Worm (Caenorhabditis elegans) whole organism, midembryonic: ENCODE data around the gene trpa-1.

Source experiments
- T22C8.4 ChIP-seq: fragments of 200-800 bp; sonication (Bioruptor generic); IDR thresholded peaks from 2 replicates; pipeline ENCODE4 v1.3.6; 2022; ENCODE audit warnings: missing genetic modification characterization, missing compliant biosample characterization
- cog-1 ChIP-seq: sonication (generic microtip); optimal IDR thresholded peaks from 2 replicates; lab custom pipeline; 2016; ENCODE audit warnings: missing genetic modification characterization, missing compliant biosample characterization
- flt-1 ChIP-seq: fragments of 200-800 bp; sonication (Bioruptor generic); IDR thresholded peaks from 2 replicates; pipeline ENCODE4 v1.3.6; 2022; ENCODE audit warnings: missing genetic modification characterization, missing compliant biosample characterization
- klf-2 ChIP-seq: fragments of 200-800 bp; sonication (Bioruptor generic); conservative IDR thresholded peaks from 2 replicates; pipeline ENCODE4 v1.3.6; 2022; ENCODE audit warnings: missing genetic modification reagents, missing genetic modification characterization, missing compliant biosample characterization
- med-1 ChIP-seq: sonication (generic microtip); optimal IDR thresholded peaks from 2 replicates; lab custom pipeline; 2017; ENCODE audit warnings: missing genetic modification characterization, mild to moderate bottlenecking, missing compliant biosample characterization, antibody characterized with exemption, missing genetic modification reagents; ENCODE audit not compliant: insufficient read depth
- ref-1 ChIP-seq: fragments of 200-800 bp; sonication (Bioruptor generic); conservative IDR thresholded peaks from 2 replicates; pipeline ENCODE4 v1.3.6; 2022; ENCODE audit warnings: missing genetic modification reagents, missing genetic modification characterization, missing compliant biosample characterization
- tab-1 ChIP-seq: fragments of 200-800 bp; sonication (Bioruptor generic); IDR thresholded peaks from 2 replicates; pipeline ENCODE4 v1.3.6; 2022; ENCODE audit warnings: missing genetic modification characterization, missing compliant biosample characterization
- ztf-23 ChIP-seq: fragments of 200-800 bp; sonication (Bioruptor generic); IDR thresholded peaks from 2 replicates; pipeline ENCODE4 v1.3.6; 2022; ENCODE audit warnings: missing genetic modification reagents, missing genetic modification characterization, missing compliant biosample characterization
- ztf-29 ChIP-seq: fragments of 200-800 bp; sonication (Bioruptor generic); IDR thresholded peaks from 2 replicates; pipeline ENCODE4 v1.3.6; 2022; ENCODE audit warnings: missing genetic modification reagents, missing genetic modification characterization, missing compliant biosample characterization

DNA sequence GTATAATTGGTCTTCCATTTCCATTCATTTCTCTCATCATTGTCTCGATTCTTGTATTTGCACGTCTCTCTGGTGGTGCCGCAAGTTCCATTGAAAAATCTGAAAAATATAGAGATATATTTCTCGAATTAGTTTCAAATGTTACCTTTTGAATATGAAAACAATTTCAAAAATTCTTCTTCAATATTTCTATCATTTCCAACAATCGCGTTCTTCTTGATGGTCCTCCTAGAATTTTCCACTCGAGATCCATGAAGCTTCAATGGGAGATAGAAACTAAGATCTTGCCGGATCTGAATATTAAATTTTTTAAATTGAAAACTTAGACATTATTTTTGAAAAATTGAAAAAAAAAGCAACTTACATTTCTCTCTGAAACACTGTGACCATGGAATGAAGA lies 54.7 kb downstream of the trpa-1 start:
- no peak for TF ChIP-seq flt-1 (GFP tag; lab: Robert Waterston, UW)
- TF ChIP-seq T22C8.4 (GFP tag; lab: Robert Waterston, UW): no peak
- no peak for TF ChIP-seq ref-1 (GFP tag; lab: Robert Waterston, UW)
- no peak for TF ChIP-seq cog-1 (tag; lab: Kevin White, UChicago)
- no peak for TF ChIP-seq tab-1 (GFP tag; lab: Robert Waterston, UW)
- TF ChIP-seq ztf-29 (GFP tag; lab: Robert Waterston, UW): no peak
- no peak for TF ChIP-seq klf-2 (GFP tag; lab: Robert Waterston, UW)
- TF ChIP-seq med-1: no peak
- no peak for TF ChIP-seq ztf-23
